Fruit fly (Drosophila melanogaster) whole organism: Measurements from ENCODE around the gene Vps45.

Experiments
- CG8478 ChIP-seq: fragments of >200 bp; optimal IDR thresholded peaks from 2 replicates; lab custom pipeline; 2018; ENCODE audit warnings: inconsistent platforms
- Dll ChIP-seq: fragments of >200 bp; optimal IDR thresholded peaks from 2 replicates; lab custom pipeline; 2017
- EcR ChIP-seq, 2 experiments: fragments of >200 bp; optimal IDR thresholded peaks; 2 replicates each; lab custom pipeline; 2017; ENCODE audit warnings: missing biosample characterization in 2 of 2, missing genetic modification characterization in 2 of 2, missing genetic modification reagents in 2 of 2
- pan ChIP-seq: fragments of >200 bp; optimal IDR thresholded peaks from 2 replicates; lab custom pipeline; 2017
- psq ChIP-seq: fragments of >200 bp; optimal IDR thresholded peaks from 2 replicates; lab custom pipeline; 2017
- usp ChIP-seq: fragments of >200 bp; optimal IDR thresholded peaks from 2 replicates; lab custom pipeline; 2017; ENCODE audit warnings: missing biosample characterization, missing genetic modification characterization, mixed read lengths

Vps45 gene

dm6 chr3R:9603022-9603942, 39.6 kb downstream of the Vps45 start:
- TF ChIP-seq psq (lab: Kevin White, UChicago) (no peak), EcR (GFP tag; optimal IDR thresholded peaks at IDR 0.05; lab: Kevin White, UChicago) (no peak), usp (GFP tag; lab: Kevin White, UChicago) (no peak), CG8478 (lab: Kevin White, UChicago) (no peak), Dll (lab: Kevin White, UChicago) (no peak), pan (lab: Kevin White, UChicago) (no peak)

- TF ChIP-seq usp (GFP tag; lab: Kevin White, UChicago): no peak
Measured at dm6 chr3R:9604445-9605020, 40.8 kb downstream of the Vps45 start.

dm6 chr3R:9605084-9605483, 41.4 kb downstream of the Vps45 start:
- TF ChIP-seq EcR (GFP tag; optimal IDR thresholded peaks at IDR 0.05; lab: Kevin White, UChicago) (no peak), Dll (lab: Kevin White, UChicago) (no peak), CG8478 (lab: Kevin White, UChicago) (no peak), usp (GFP tag; lab: Kevin White, UChicago) (no peak), psq (lab: Kevin White, UChicago) (no peak), pan (lab: Kevin White, UChicago) (no peak)

dm6 chr3R:9606913-9607804, 43.4 kb downstream of the Vps45 start:
- TF ChIP-seq Dll (lab: Kevin White, UChicago): no peak
- no peak for TF ChIP-seq pan (lab: Kevin White, UChicago)
- no peak for TF ChIP-seq psq (lab: Kevin White, UChicago)

- no peak for TF ChIP-seq psq (lab: Kevin White, UChicago)
- TF ChIP-seq usp (GFP tag; lab: Kevin White, UChicago): no peak
- TF ChIP-seq Dll (lab: Kevin White, UChicago): no peak
- no peak for TF ChIP-seq EcR (GFP tag; optimal IDR thresholded peaks at IDR 0.05; lab: Kevin White, UChicago)
- TF ChIP-seq pan (lab: Kevin White, UChicago): no peak
- no peak for TF ChIP-seq CG8478 (lab: Kevin White, UChicago)
Measured at dm6 chr3R:9608206-9608605, 44.5 kb downstream of the Vps45 start.

dm6 chr3R:9612217-9612616, 48.5 kb downstream of the Vps45 start:
- no peak for TF ChIP-seq EcR (GFP tag; optimal IDR thresholded peaks at IDR 0.05; lab: Kevin White, UChicago)
- TF ChIP-seq Dll (lab: Kevin White, UChicago): no peak
- TF ChIP-seq pan (lab: Kevin White, UChicago): no peak
- TF ChIP-seq CG8478 (lab: Kevin White, UChicago): no peak
- TF ChIP-seq usp (GFP tag; lab: Kevin White, UChicago): no peak

- no peak for TF ChIP-seq usp (GFP tag; lab: Kevin White, UChicago)
- TF ChIP-seq psq (lab: Kevin White, UChicago): no peak
Measured at dm6 chr3R:9613124-9613523, 49.4 kb downstream of the Vps45 start.
